Fruit fly (Drosophila melanogaster) whole organism, prepupa: ENCODE data around the gene CG31915.

Source experiments
- CG11762 ChIP-seq: fragments of 200-800 bp; sonication (Bioruptor generic); optimal IDR thresholded peaks from 3 replicates; lab custom pipeline; 2016; ENCODE audit warnings: missing biosample characterization, missing genetic modification characterization; ENCODE audit not compliant: insufficient read depth
- CG4318 ChIP-seq: fragments of 200-800 bp; sonication (Bioruptor generic); optimal IDR thresholded peaks from 3 replicates; lab custom pipeline; 2017; ENCODE audit warnings: missing biosample characterization, mild to moderate bottlenecking, missing genetic modification characterization
- Eip93F ChIP-seq: fragments of 200-800 bp; sonication (Bioruptor generic); optimal IDR thresholded peaks from 2 replicates; lab custom pipeline; 2016; ENCODE audit warnings: missing biosample characterization, mild to moderate bottlenecking, missing genetic modification characterization
- Ets96B ChIP-seq: fragments of 200-800 bp; optimal IDR thresholded peaks from 2 replicates; lab custom pipeline; 2019; ENCODE audit warnings: missing biosample characterization, mild to moderate bottlenecking, missing genetic modification characterization, moderate library complexity
- Hr39 ChIP-seq: fragments of 200-800 bp; sonication (Bioruptor generic); optimal IDR thresholded peaks from 2 replicates; lab custom pipeline; 2016; ENCODE audit warnings: missing biosample characterization, missing genetic modification characterization
- OdsH ChIP-seq: fragments of 200-800 bp; sonication (Bioruptor generic); optimal IDR thresholded peaks from 3 replicates; lab custom pipeline; 2016; ENCODE audit warnings: missing biosample characterization, missing genetic modification characterization
- Sox102F ChIP-seq: fragments of 200-800 bp; sonication (Bioruptor generic); optimal IDR thresholded peaks from 2 replicates; lab custom pipeline; 2016; ENCODE audit warnings: missing biosample characterization, mild to moderate bottlenecking, missing genetic modification characterization
- dsx ChIP-seq: fragments of 200-800 bp; optimal IDR thresholded peaks from 3 replicates; lab custom pipeline; 2019; ENCODE audit warnings: missing biosample characterization, mild to moderate bottlenecking, missing genetic modification characterization, moderate library complexity; ENCODE audit not compliant: poor library complexity, severe bottlenecking
- esn ChIP-seq: fragments of 200-800 bp; sonication (Bioruptor generic); optimal IDR thresholded peaks from 2 replicates; lab custom pipeline; 2016; ENCODE audit warnings: missing biosample characterization, mild to moderate bottlenecking, missing genetic modification characterization, moderate library complexity

- TF ChIP-seq OdsH (GFP tag; lab: Kevin White, UChicago) = peak; percentile 58
- peak; percentile 39 for TF ChIP-seq Sox102F (GFP tag; lab: Kevin White, UChicago)
- TF ChIP-seq dsx (GFP tag; lab: Kevin White, UChicago) = peak; percentile 45
- peak; percentile 56 for TF ChIP-seq Hr39 (GFP tag; lab: Kevin White, UChicago)
- peak; percentile 10 for TF ChIP-seq CG11762 (GFP tag; lab: Kevin White, UChicago)
- TF ChIP-seq Ets96B (tag; lab: Kevin White, UChicago) = peak; percentile 54
- TF ChIP-seq CG4318 (GFP tag; lab: Kevin White, UChicago) = peak; percentile 33
- TF ChIP-seq esn = no peak
- TF ChIP-seq Eip93F (GFP tag; lab: Kevin White, UChicago) = no peak
Measured at dm6 chr2L:5569503-5569902, 41.6 kb downstream of the CG31915 start.
